Worm (Caenorhabditis elegans): ENCODE measurements around the gene xbx-6.
A peak's percentile ranks its signal among the peaks of the same experiment; 100 is the strongest.

The xbx-6 gene

ce11 chrV:9702755-9703154 lies at the start of gene xbx-6:
xbx-6 (plus strand) TSS chrV:9703055.
- TF ChIP-seq dmd-4 (tag; optimal IDR thresholded peaks at IDR 0.05) (no peak), ZK546.5 (tag; optimal IDR thresholded peaks at IDR 0.05) (no peak), nhr-77 (tag; optimal IDR thresholded peaks at IDR 0.05) (no peak), ceh-16 (tag; optimal IDR thresholded peaks at IDR 0.05) (no peak), nhr-11 (tag; optimal IDR thresholded peaks at IDR 0.05) (no peak), aly-2 (tag; optimal IDR thresholded peaks at IDR 0.05) (no peak), nhr-23 (tag; optimal IDR thresholded peaks at IDR 0.05) (no peak), nhr-237 (tag; optimal IDR thresholded peaks at IDR 0.05) (no peak), nhr-129 (tag; optimal IDR thresholded peaks at IDR 0.05) (no peak), zag-1 (tag; optimal IDR thresholded peaks at IDR 0.05) (no peak), nhr-12 (tag; optimal IDR thresholded peaks at IDR 0.05) (no peak), elt-3 (tag; optimal IDR thresholded peaks at IDR 0.05) (no peak), mdl-1 (tag; optimal IDR thresholded peaks at IDR 0.05) (no peak), sma-3 (GFP tag; optimal IDR thresholded peaks at IDR 0.05) (no peak)

ce11 chrV:9654154-9654805 lies 48.6 kb upstream of the xbx-6 start, which contains the start of gene cyp-29A4:
cyp-29A4 (plus strand) TSS chrV:9654755.
- peak; percentile 35 for TF ChIP-seq sma-9 (GFP tag; optimal IDR thresholded peaks at IDR 0.05)
- TF ChIP-seq sma-9 (tag; optimal IDR thresholded peaks at IDR 0.05): no peak
- no peak for TF ChIP-seq dmd-4 (tag; optimal IDR thresholded peaks at IDR 0.05)
- TF ChIP-seq nhr-129 (tag; optimal IDR thresholded peaks at IDR 0.05): peak; percentile 23
- peak; percentile 48 for TF ChIP-seq nhr-21 (tag; optimal IDR thresholded peaks at IDR 0.05)

ce11 chrV:9661514-9661913 lies 41.3 kb upstream of the xbx-6 start, which contains the start of gene pitr-4:
pitr-4 (minus strand) TSS chrV:9661614.
- TF ChIP-seq Y55F3AM.14 (GFP tag; optimal IDR thresholded peaks at IDR 0.05) (no peak), ceh-82 (tag; optimal IDR thresholded peaks at IDR 0.05) (no peak), gmeb-1 (tag; optimal IDR thresholded peaks at IDR 0.05) (no peak), nhr-21 (tag; optimal IDR thresholded peaks at IDR 0.05) (no peak), nhr-10 (tag; optimal IDR thresholded peaks at IDR 0.05) (no peak), zag-1 (tag; optimal IDR thresholded peaks at IDR 0.05) (no peak), elt-3 (tag; optimal IDR thresholded peaks at IDR 0.05) (no peak), sma-9 (GFP tag; optimal IDR thresholded peaks at IDR 0.05) (no peak), sma-9 (tag; optimal IDR thresholded peaks at IDR 0.05) (no peak), C34F6.9 (tag; optimal IDR thresholded peaks at IDR 0.05) (no peak), unc-55 (GFP tag; optimal IDR thresholded peaks at IDR 0.05) (no peak), lin-13 (GFP tag; optimal IDR thresholded peaks at IDR 0.05) (no peak), egl-27 (tag; optimal IDR thresholded peaks at IDR 0.05) (no peak), ceh-16 (tag; optimal IDR thresholded peaks at IDR 0.05) (no peak), lin-39 (tag; optimal IDR thresholded peaks at IDR 0.05) (no peak)

ce11 chrV:9663948-9664347 lies 38.9 kb upstream of the xbx-6 start:
- TF ChIP-seq ztf-1 (GFP tag; conservative IDR thresholded peaks at IDR 0.05) (no peak), elt-1 (tag; optimal IDR thresholded peaks at IDR 0.05) (no peak), blmp-1 (tag; optimal IDR thresholded peaks at IDR 0.05; ENCODE audit: insufficient read depth) (no peak), Y55F3AM.14 (GFP tag; optimal IDR thresholded peaks at IDR 0.05) (no peak), unc-62 (GFP tag; optimal IDR thresholded peaks at IDR 0.05) (no peak), mab-5 (tag; optimal IDR thresholded peaks at IDR 0.05) (no peak), zag-1 (tag; optimal IDR thresholded peaks at IDR 0.05) (no peak), nhr-129 (tag; optimal IDR thresholded peaks at IDR 0.05) (no peak), ceh-82 (tag; optimal IDR thresholded peaks at IDR 0.05) (no peak), nhr-21 (tag; optimal IDR thresholded peaks at IDR 0.05) (no peak), fos-1 (tag; optimal IDR thresholded peaks at IDR 0.05) (no peak), gmeb-1 (tag; optimal IDR thresholded peaks at IDR 0.05) (no peak), ztf-11 (tag; optimal IDR thresholded peaks at IDR 0.05) (no peak), dmd-4 (tag; optimal IDR thresholded peaks at IDR 0.05) (no peak), C34F6.9 (tag; optimal IDR thresholded peaks at IDR 0.05) (no peak)

- no peak for TF ChIP-seq nhr-11 (tag; optimal IDR thresholded peaks at IDR 0.05)
- peak; percentile 59 for TF ChIP-seq sma-9 (GFP tag; optimal IDR thresholded peaks at IDR 0.05)
- no peak for TF ChIP-seq sma-9 (tag; optimal IDR thresholded peaks at IDR 0.05)
- TF ChIP-seq unc-39 (tag; optimal IDR thresholded peaks at IDR 0.05): peak; percentile 28
- TF ChIP-seq R02D3.7 (tag; optimal IDR thresholded peaks at IDR 0.05): no peak
- peak; percentile 73 for TF ChIP-seq unc-55 (GFP tag; optimal IDR thresholded peaks at IDR 0.05)
- TF ChIP-seq nhr-6 (tag; optimal IDR thresholded peaks at IDR 0.05): peak; percentile 10
- TF ChIP-seq zag-1 (tag; optimal IDR thresholded peaks at IDR 0.05): peak; percentile 72
- no peak for TF ChIP-seq lsy-2 (tag; optimal IDR thresholded peaks at IDR 0.05)
- peak; percentile 39 for TF ChIP-seq Y55F3AM.14 (GFP tag; optimal IDR thresholded peaks at IDR 0.05)
- TF ChIP-seq ceh-16 (tag; optimal IDR thresholded peaks at IDR 0.05): no peak
- TF ChIP-seq nhr-129 (tag; optimal IDR thresholded peaks at IDR 0.05): peak; percentile 64
- TF ChIP-seq C34F6.9 (tag; optimal IDR thresholded peaks at IDR 0.05): peak; percentile 78
- peak; percentile 54 for TF ChIP-seq mab-5 (tag; optimal IDR thresholded peaks at IDR 0.05)
- TF ChIP-seq mdl-1 (tag; optimal IDR thresholded peaks at IDR 0.05): peak in 1 of 2 experiments; percentile 42
- TF ChIP-seq lin-11 (tag; optimal IDR thresholded peaks at IDR 0.05): peak; percentile 51
- no peak for TF ChIP-seq sem-4 (tag; optimal IDR thresholded peaks at IDR 0.05)
These were observed 38.2 kb upstream of the xbx-6 start for ce11 chrV:9664620-9665019.
